Worm (Caenorhabditis elegans) whole organism, L3 larva: ENCODE data around the gene swp-1.

Source experiments
- R02D3.7 ChIP-seq: fragments of 150-350 bp; optimal IDR thresholded peaks from 2 replicates; lab custom pipeline; 2014; ENCODE audit warnings: missing biosample characterization, missing genetic modification characterization
- aly-2 ChIP-seq: fragments of 150-350 bp; optimal IDR thresholded peaks from 2 replicates; lab custom pipeline; 2014; ENCODE audit warnings: missing biosample characterization, missing genetic modification characterization
- ama-1 ChIP-seq: fragments of 150-350 bp; optimal IDR thresholded peaks from 2 replicates; lab custom pipeline; 2018
- ceh-16 ChIP-seq: sonication (generic microtip); optimal IDR thresholded peaks from 2 replicates; lab custom pipeline; 2017; ENCODE audit warnings: missing biosample characterization, missing genetic modification characterization
- ceh-28 ChIP-seq: fragments of 150-350 bp; optimal IDR thresholded peaks from 2 replicates; lab custom pipeline; 2014; ENCODE audit warnings: missing biosample characterization, missing genetic modification reagents, missing genetic modification characterization
- ceh-9 ChIP-seq: sonication (generic microtip); optimal IDR thresholded peaks from 2 replicates; lab custom pipeline; 2018; ENCODE audit warnings: missing biosample characterization, missing genetic modification characterization
- daf-12 ChIP-seq: fragments of 150-350 bp; optimal IDR thresholded peaks from 2 replicates; lab custom pipeline; 2014; ENCODE audit warnings: missing biosample characterization, missing genetic modification reagents, missing genetic modification characterization
- elt-1 ChIP-seq: fragments of 150-350 bp; optimal IDR thresholded peaks from 2 replicates; lab custom pipeline; 2014; ENCODE audit warnings: missing biosample characterization, missing genetic modification characterization
- elt-2 ChIP-seq: sonication (generic microtip); optimal IDR thresholded peaks from 2 replicates; lab custom pipeline; 2016; ENCODE audit warnings: missing genetic modification reagents, mild to moderate bottlenecking, missing genetic modification characterization, missing compliant biosample characterization
- elt-3 ChIP-seq, 3 experiments: fragments of 150-350 bp in 1 of 3; sonication (generic microtip) in 2 of 3; optimal IDR thresholded peaks; 2 replicates in 2 of 3; 4 replicates in 1 of 3; lab custom pipeline; 2014 to 2017; ENCODE audit warnings: missing biosample characterization in 3 of 3, missing genetic modification characterization in 3 of 3
- eor-1 ChIP-seq, 2 experiments: fragments of 150-350 bp; optimal IDR thresholded peaks; 2 replicates each; lab custom pipeline; 2014 to 2018; ENCODE audit warnings: missing biosample characterization in 2 of 2, missing genetic modification characterization in 2 of 2
- fkh-10 ChIP-seq: sonication (generic microtip); optimal IDR thresholded peaks from 2 replicates; lab custom pipeline; 2017; ENCODE audit warnings: missing biosample characterization, missing genetic modification reagents, missing genetic modification characterization
- fos-1 ChIP-seq: fragments of 150-350 bp; optimal IDR thresholded peaks from 2 replicates; lab custom pipeline; 2014; ENCODE audit warnings: missing biosample characterization, missing genetic modification characterization
- hmg-11 ChIP-seq: sonication (generic microtip); optimal IDR thresholded peaks from 2 replicates; lab custom pipeline; 2016; ENCODE audit warnings: missing genetic modification characterization, missing compliant biosample characterization
- jun-1 ChIP-seq: fragments of 150-350 bp; optimal IDR thresholded peaks from 2 replicates; lab custom pipeline; 2014; ENCODE audit warnings: missing biosample characterization, missing genetic modification reagents, missing genetic modification characterization
- lin-15B ChIP-seq: fragments of 150-350 bp; optimal IDR thresholded peaks from 2 replicates; lab custom pipeline; 2014; ENCODE audit warnings: missing biosample characterization, missing genetic modification characterization
- lsy-12 ChIP-seq: sonication (generic microtip); optimal IDR thresholded peaks from 2 replicates; lab custom pipeline; 2016; ENCODE audit warnings: mild to moderate bottlenecking, missing genetic modification characterization, missing compliant biosample characterization
- mdl-1 ChIP-seq: fragments of 150-350 bp; optimal IDR thresholded peaks from 2 replicates; lab custom pipeline; 2014; ENCODE audit warnings: missing biosample characterization, missing genetic modification characterization
- nfya-1 ChIP-seq: sonication (generic microtip); optimal IDR thresholded peaks from 2 replicates; lab custom pipeline; 2017; ENCODE audit warnings: missing genetic modification characterization, mild to moderate bottlenecking, missing compliant biosample characterization, antibody characterized with exemption, moderate library complexity; ENCODE audit not compliant: insufficient read depth
- nhr-11 ChIP-seq: fragments of 150-350 bp; optimal IDR thresholded peaks from 2 replicates; lab custom pipeline; 2014; ENCODE audit warnings: missing biosample characterization, missing genetic modification characterization
- nhr-12 ChIP-seq: fragments of 150-350 bp; optimal IDR thresholded peaks from 2 replicates; lab custom pipeline; 2014; ENCODE audit warnings: missing biosample characterization, missing genetic modification characterization
- nhr-23 ChIP-seq: fragments of 150-350 bp; optimal IDR thresholded peaks from 2 replicates; lab custom pipeline; 2014; ENCODE audit warnings: missing biosample characterization, missing genetic modification reagents, missing genetic modification characterization
- nhr-237 ChIP-seq: fragments of 150-350 bp; optimal IDR thresholded peaks from 2 replicates; lab custom pipeline; 2014; ENCODE audit warnings: missing biosample characterization, missing genetic modification characterization
- nhr-25 ChIP-seq: sonication (generic microtip); optimal IDR thresholded peaks from 2 replicates; lab custom pipeline; 2017; ENCODE audit warnings: missing biosample characterization, missing genetic modification characterization
- nhr-43 ChIP-seq: sonication (generic microtip); optimal IDR thresholded peaks from 2 replicates; lab custom pipeline; 2016; ENCODE audit warnings: mild to moderate bottlenecking, missing genetic modification characterization, missing compliant biosample characterization; ENCODE audit not compliant: poor library complexity, severe bottlenecking
- nhr-76 ChIP-seq: fragments of 150-350 bp; sonication (generic microtip); optimal IDR thresholded peaks from 5 replicates; lab custom pipeline; 2014; ENCODE audit warnings: missing biosample characterization, missing genetic modification characterization
- pha-4 ChIP-seq: fragments of 150-350 bp; optimal IDR thresholded peaks from 2 replicates; lab custom pipeline; 2014; ENCODE audit warnings: missing biosample characterization, missing genetic modification reagents, missing genetic modification characterization
- pqm-1 ChIP-seq: fragments of 150-350 bp; optimal IDR thresholded peaks from 2 replicates; lab custom pipeline; 2017; ENCODE audit warnings: missing biosample characterization, missing genetic modification characterization, inconsistent platforms
- skn-1 ChIP-seq: fragments of 150-350 bp; optimal IDR thresholded peaks from 2 replicates; lab custom pipeline; 2014; ENCODE audit warnings: missing biosample characterization, missing genetic modification characterization
- snpc-4 ChIP-seq: fragments of 150-350 bp; optimal IDR thresholded peaks from 2 replicates; lab custom pipeline; 2014; ENCODE audit warnings: missing biosample characterization, missing genetic modification characterization
- tbx-2 ChIP-seq: sonication (generic microtip); optimal IDR thresholded peaks from 2 replicates; lab custom pipeline; 2016; ENCODE audit warnings: mild to moderate bottlenecking, missing genetic modification characterization, missing compliant biosample characterization
- unc-62 ChIP-seq: fragments of 150-350 bp; sonication (generic microtip); optimal IDR thresholded peaks from 4 replicates; lab custom pipeline; 2014; ENCODE audit warnings: missing biosample characterization, missing genetic modification reagents, missing genetic modification characterization
- zag-1 ChIP-seq: fragments of 150-350 bp; optimal IDR thresholded peaks from 2 replicates; lab custom pipeline; 2014; ENCODE audit warnings: missing biosample characterization, missing genetic modification characterization
- ztf-11 ChIP-seq: fragments of 150-350 bp; optimal IDR thresholded peaks from 2 replicates; lab custom pipeline; 2014; ENCODE audit warnings: missing biosample characterization, missing genetic modification characterization
- ztf-4 ChIP-seq: fragments of 150-350 bp; optimal IDR thresholded peaks from 2 replicates; lab custom pipeline; 2014; ENCODE audit warnings: missing biosample characterization, missing genetic modification characterization

Gene swp-1

ce11 chrIII:5730041-5730440, 24.7 kb upstream of the swp-1 start:
- TF ChIP-seq fos-1 (tag; lab: Kevin White, UChicago) (no peak), lsy-12 (tag; lab: Kevin White, UChicago) (no peak), zag-1 (tag; lab: Kevin White, UChicago) (no peak), ceh-9 (tag; lab: Kevin White, UChicago) (no peak), elt-1 (tag; lab: Kevin White, UChicago) (no peak), nhr-25 (tag; lab: Kevin White, UChicago) (no peak), nhr-23 (tag; lab: Kevin White, UChicago) (no peak), pha-4 (tag; lab: Kevin White, UChicago) (no peak), eor-1 (tag; optimal IDR thresholded peaks at IDR 0.05; lab: Kevin White, UChicago) (no peak), unc-62 (GFP tag; lab: Kevin White, UChicago) (no peak)

ce11 chrIII:5729367-5729766, 24.0 kb upstream of the swp-1 start:
- TF ChIP-seq pha-4 (tag; lab: Kevin White, UChicago) (no peak), ama-1 (lab: Kevin White, UChicago) (no peak)
- TF ChIP-seq, all 47 proteins: peak for 0

- TF ChIP-seq aly-2 (tag; lab: Kevin White, UChicago) (no peak), mdl-1 (no peak), ama-1 (lab: Kevin White, UChicago) (no peak), nhr-237 (no peak), nhr-11 (tag; lab: Kevin White, UChicago) (no peak), nhr-43 (no peak), elt-3 (tag; optimal IDR thresholded peaks at IDR 0.05; lab: Kevin White, UChicago) (no peak), pha-4 (tag; lab: Kevin White, UChicago) (no peak), ceh-9 (tag; lab: Kevin White, UChicago) (no peak), nfya-1 (tag; lab: Kevin White, UChicago) (no peak)
- TF ChIP-seq, all 47 proteins: peak for 0
Observed at ce11 chrIII:5727827-5728226, 22.5 kb upstream of the swp-1 start, which contains the start of gene egg-1. TSS of gene egg-1 (plus strand) at chrIII:5728180.

ce11 chrIII:5722550-5722949, 17.2 kb upstream of the swp-1 start, which contains the start of gene wrm-1:
TSS of gene wrm-1 (plus strand) at chrIII:5722850.
- TF ChIP-seq ceh-16 (tag; lab: Kevin White, UChicago): no peak
- TF ChIP-seq elt-3 (tag; optimal IDR thresholded peaks at IDR 0.05; lab: Kevin White, UChicago): no peak
- no peak for TF ChIP-seq tbx-2
- TF ChIP-seq ama-1 (lab: Kevin White, UChicago): no peak
- no peak for TF ChIP-seq nhr-23 (tag; lab: Kevin White, UChicago)
- no peak for TF ChIP-seq ztf-11 (tag; lab: Kevin White, UChicago)
- TF ChIP-seq ztf-4 (tag; lab: Kevin White, UChicago): no peak
- no peak for TF ChIP-seq unc-62 (GFP tag; lab: Kevin White, UChicago)
- TF ChIP-seq nhr-11 (tag; lab: Kevin White, UChicago): no peak
- no peak for TF ChIP-seq nhr-76 (tag; lab: Kevin White, UChicago)
- TF ChIP-seq lin-15B: no peak
- TF ChIP-seq pha-4 (tag; lab: Kevin White, UChicago): no peak
- no peak for TF ChIP-seq hmg-11 (tag; lab: Kevin White, UChicago)
- no peak for TF ChIP-seq daf-12 (tag; lab: Kevin White, UChicago)
- TF ChIP-seq skn-1 (tag; lab: Kevin White, UChicago): no peak
- TF ChIP-seq eor-1 (tag; optimal IDR thresholded peaks at IDR 0.05; lab: Kevin White, UChicago): no peak
- TF ChIP-seq nhr-12: no peak
- TF ChIP-seq aly-2 (tag; lab: Kevin White, UChicago): no peak
- TF ChIP-seq elt-1 (tag; lab: Kevin White, UChicago): no peak
- TF ChIP-seq, all 47 proteins: peak for 0

- TF ChIP-seq lsy-12 (tag; lab: Kevin White, UChicago) (peak; percentile 83), nhr-25 (tag; lab: Kevin White, UChicago) (peak; percentile 24), ceh-28 (tag; lab: Kevin White, UChicago) (peak; percentile 79), nhr-23 (tag; lab: Kevin White, UChicago) (peak; percentile 74), ceh-9 (tag; lab: Kevin White, UChicago) (no peak), ztf-4 (tag; lab: Kevin White, UChicago) (no peak), snpc-4 (tag; lab: Kevin White, UChicago) (peak; percentile 85), ceh-16 (tag; lab: Kevin White, UChicago) (no peak), daf-12 (tag; lab: Kevin White, UChicago) (no peak), pha-4 (tag; lab: Kevin White, UChicago) (peak; percentile 54), nhr-237 (no peak), pqm-1 (tag; lab: Kevin White, UChicago) (peak; percentile 87), nhr-43 (peak; percentile 90), elt-2 (peak; percentile 91), fkh-10 (GFP tag; lab: Kevin White, UChicago) (no peak), elt-1 (tag; lab: Kevin White, UChicago) (peak; percentile 50), lin-15B (peak; percentile 52), R02D3.7 (tag; lab: Kevin White, UChicago) (peak; percentile 42), jun-1 (tag; lab: Kevin White, UChicago) (peak; percentile 22), hmg-11 (tag; lab: Kevin White, UChicago) (peak; percentile 41)
Observed at ce11 chrIII:5721888-5722287, 16.6 kb upstream of the swp-1 start.
